Worm (Caenorhabditis elegans) whole organism, L1 larva: ENCODE results near the gene R13H9.6.

Source experiments
- C16A3.4 ChIP-seq: fragments of 150-350 bp; optimal IDR thresholded peaks from 2 replicates; lab custom pipeline; 2014; ENCODE audit warnings: missing biosample characterization, missing genetic modification characterization
- C34B4.2 ChIP-seq: sonication (generic microtip); optimal IDR thresholded peaks from 2 replicates; lab custom pipeline; 2017; ENCODE audit warnings: mild to moderate bottlenecking, missing genetic modification characterization, missing compliant biosample characterization
- Y116A8C.19 ChIP-seq: sonication (generic microtip); optimal IDR thresholded peaks from 2 replicates; lab custom pipeline; 2016; ENCODE audit warnings: missing compliant biosample characterization, missing genetic modification characterization, borderline replicate concordance
- alr-1 ChIP-seq: fragments of 200-800 bp; sonication (Bioruptor generic); optimal IDR thresholded peaks from 2 replicates; lab custom pipeline; 2018; ENCODE audit warnings: borderline replicate concordance, mild to moderate bottlenecking, missing genetic modification characterization, missing compliant biosample characterization
- aly-2 ChIP-seq: fragments of 150-350 bp; optimal IDR thresholded peaks from 2 replicates; lab custom pipeline; 2014; ENCODE audit warnings: missing biosample characterization, missing genetic modification characterization
- ama-1 ChIP-seq: fragments of 150-350 bp; optimal IDR thresholded peaks from 2 replicates; lab custom pipeline; 2014
- blmp-1 ChIP-seq: fragments of 150-350 bp; optimal IDR thresholded peaks from 2 replicates; lab custom pipeline; 2014; ENCODE audit warnings: missing biosample characterization, missing genetic modification characterization
- ceh-63 ChIP-seq: fragments of 200-800 bp; sonication (Bioruptor generic); optimal IDR thresholded peaks from 2 replicates; lab custom pipeline; 2018; ENCODE audit warnings: mild to moderate bottlenecking, missing genetic modification characterization, missing compliant biosample characterization
- ceh-82 ChIP-seq, 3 experiments: fragments of 150-350 bp in 1 of 3; sonication (generic microtip) in 2 of 3; optimal IDR thresholded peaks; 2 replicates each; lab custom pipeline; 2014 to 2017; ENCODE audit warnings: missing biosample characterization in 3 of 3, missing genetic modification characterization in 3 of 3
- ceh-88 ChIP-seq: fragments of 200-800 bp; sonication (Bioruptor generic); IDR thresholded peaks from 2 replicates; pipeline ENCODE4 v1.3.6; 2022; ENCODE audit warnings: missing genetic modification characterization, missing compliant biosample characterization
- efl-1 ChIP-seq, 4 experiments: fragments of 150-350 bp; optimal IDR thresholded peaks in 3 of 4; peaks in 1 of 4; 1 replicate in 1 of 4; 2 replicates in 3 of 4; lab custom pipeline; 2014; ENCODE audit warnings: missing biosample characterization in 2 of 4, missing genetic modification characterization in 2 of 4, missing genetic modification reagents in 2 of 4
- egl-13 ChIP-seq: sonication (generic microtip); optimal IDR thresholded peaks from 2 replicates; lab custom pipeline; 2016; ENCODE audit warnings: missing genotype, missing genetic modification reagents, missing genetic modification characterization, missing compliant biosample characterization
- egl-27 ChIP-seq, 2 experiments: fragments of 150-350 bp in 1 of 2; sonication (generic microtip); optimal IDR thresholded peaks; 3 replicates each; lab custom pipeline; 2017 to 2018; ENCODE audit warnings: missing biosample characterization in 2 of 2, missing genetic modification characterization in 2 of 2, missing genetic modification reagents in 2 of 2
- elt-2 ChIP-seq: sonication (generic microtip); optimal IDR thresholded peaks from 2 replicates; lab custom pipeline; 2016; ENCODE audit warnings: missing genetic modification characterization, mild to moderate bottlenecking, inconsistent platforms, missing compliant biosample characterization, missing genetic modification reagents
- ets-5 ChIP-seq: fragments of 200-800 bp; sonication (Bioruptor generic); IDR thresholded peaks from 2 replicates; pipeline ENCODE4 v1.3.6; 2022; ENCODE audit warnings: missing genetic modification characterization, missing compliant biosample characterization
- fkh-10 ChIP-seq: sonication (generic microtip); optimal IDR thresholded peaks from 2 replicates; lab custom pipeline; 2017; ENCODE audit warnings: missing biosample characterization, missing genetic modification reagents, missing genetic modification characterization
- fos-1 ChIP-seq: fragments of 150-350 bp; optimal IDR thresholded peaks from 2 replicates; lab custom pipeline; 2014; ENCODE audit warnings: missing biosample characterization, missing genetic modification characterization
- hlh-4 ChIP-seq: sonication (generic microtip); optimal IDR thresholded peaks from 2 replicates; lab custom pipeline; 2016; ENCODE audit warnings: mild to moderate bottlenecking, missing genetic modification characterization, missing compliant biosample characterization
- irx-1 ChIP-seq: sonication (generic microtip); optimal IDR thresholded peaks from 2 replicates; lab custom pipeline; 2016; ENCODE audit warnings: missing genetic modification characterization, missing compliant biosample characterization
- lin-15B ChIP-seq: fragments of 150-350 bp; sonication (generic microtip); optimal IDR thresholded peaks from 3 replicates; lab custom pipeline; 2014; ENCODE audit warnings: missing biosample characterization, missing genetic modification characterization
- mef-2 ChIP-seq: fragments of 150-350 bp; optimal IDR thresholded peaks from 2 replicates; lab custom pipeline; 2014; ENCODE audit warnings: missing biosample characterization, missing genetic modification characterization
- mep-1 ChIP-seq: fragments of 150-350 bp; optimal IDR thresholded peaks from 2 replicates; lab custom pipeline; 2014; ENCODE audit warnings: missing biosample characterization, missing genetic modification characterization
- nhr-20 ChIP-seq: sonication (generic microtip); optimal IDR thresholded peaks from 2 replicates; lab custom pipeline; 2016; ENCODE audit warnings: mild to moderate bottlenecking, missing genetic modification characterization, missing compliant biosample characterization
- nhr-28 ChIP-seq: fragments of 150-350 bp; optimal IDR thresholded peaks from 2 replicates; lab custom pipeline; 2014; ENCODE audit warnings: missing biosample characterization, missing genetic modification characterization
- nhr-47 ChIP-seq: sonication (generic microtip); optimal IDR thresholded peaks from 2 replicates; lab custom pipeline; 2016; ENCODE audit warnings: mild to moderate bottlenecking, missing genetic modification characterization, moderate library complexity, missing compliant biosample characterization
- nhr-77 ChIP-seq: fragments of 150-350 bp; optimal IDR thresholded peaks from 2 replicates; lab custom pipeline; 2014; ENCODE audit warnings: missing biosample characterization, missing genetic modification characterization
- nhr-90 ChIP-seq: sonication (generic microtip); optimal IDR thresholded peaks from 2 replicates; lab custom pipeline; 2016; ENCODE audit warnings: mild to moderate bottlenecking, missing genetic modification characterization, missing compliant biosample characterization; ENCODE audit not compliant: poor library complexity
- pqm-1 ChIP-seq: sonication (generic microtip); optimal IDR thresholded peaks from 3 replicates; lab custom pipeline; 2017; ENCODE audit warnings: missing biosample characterization, missing genetic modification characterization
- snpc-4 ChIP-seq: fragments of 150-350 bp; optimal IDR thresholded peaks from 2 replicates; lab custom pipeline; 2014; ENCODE audit warnings: missing biosample characterization, missing genetic modification characterization
- sox-4 ChIP-seq: sonication (generic microtip); optimal IDR thresholded peaks from 2 replicates; lab custom pipeline; 2016; ENCODE audit warnings: missing genetic modification characterization, missing compliant biosample characterization
- sptf-1 ChIP-seq: fragments of 150-350 bp; optimal IDR thresholded peaks from 2 replicates; lab custom pipeline; 2014; ENCODE audit warnings: missing biosample characterization, missing genetic modification characterization
- sup-37 ChIP-seq: fragments of 200-800 bp; sonication (Bioruptor generic); optimal IDR thresholded peaks from 2 replicates; lab custom pipeline; 2018; ENCODE audit warnings: mild to moderate bottlenecking, missing genetic modification characterization, missing compliant biosample characterization
- unc-130 ChIP-seq: fragments of 150-350 bp; optimal IDR thresholded peaks from 2 replicates; lab custom pipeline; 2017; ENCODE audit warnings: missing biosample characterization, missing genetic modification characterization, inconsistent platforms
- unc-62 ChIP-seq: fragments of 150-350 bp; optimal IDR thresholded peaks from 2 replicates; lab custom pipeline; 2014; ENCODE audit warnings: missing biosample characterization, missing genetic modification reagents, missing genetic modification characterization
- unc-86 ChIP-seq: sonication (generic microtip); optimal IDR thresholded peaks from 2 replicates; lab custom pipeline; 2016; ENCODE audit warnings: missing genetic modification characterization, missing compliant biosample characterization
- unc-98 ChIP-seq: fragments of 200-800 bp; sonication (Bioruptor generic); IDR thresholded peaks from 2 replicates; pipeline ENCODE4 v1.3.6; 2022; ENCODE audit warnings: missing genetic modification characterization, missing compliant biosample characterization
- vab-15 ChIP-seq: sonication (generic microtip); optimal IDR thresholded peaks from 2 replicates; lab custom pipeline; 2017; ENCODE audit warnings: missing genotype, mild to moderate bottlenecking, missing genetic modification characterization, missing compliant biosample characterization
- xbp-1 ChIP-seq: sonication (generic microtip); optimal IDR thresholded peaks from 2 replicates; lab custom pipeline; 2016; ENCODE audit warnings: missing genetic modification characterization, missing compliant biosample characterization
- zag-1 ChIP-seq: fragments of 150-350 bp; optimal IDR thresholded peaks from 2 replicates; lab custom pipeline; 2014; ENCODE audit warnings: missing biosample characterization, missing genetic modification characterization
- zip-4 ChIP-seq: fragments of 200-800 bp; sonication (Bioruptor generic); optimal IDR thresholded peaks from 2 replicates; lab custom pipeline; 2018; ENCODE audit warnings: mild to moderate bottlenecking, missing genetic modification characterization, moderate library complexity, missing compliant biosample characterization

R13H9.6 gene

ce11 chrIV:5033276-5033675 lies 35.2 kb downstream of the R13H9.6 start, which contains the start of gene C09B9.4:
Gene C09B9.4 (minus strand): TSS chrIV:5033376.
- no peak for TF ChIP-seq egl-13 (tag; lab: Kevin White, UChicago)
- no peak for TF ChIP-seq C16A3.4 (tag; lab: Kevin White, UChicago)
- no peak for TF ChIP-seq elt-2
- TF ChIP-seq snpc-4 (tag; lab: Kevin White, UChicago) = no peak
- TF ChIP-seq fos-1 (tag; lab: Kevin White, UChicago) = no peak
- TF ChIP-seq sup-37 (GFP tag; lab: Kevin White, UChicago) = no peak
- no peak for TF ChIP-seq aly-2 (tag; lab: Kevin White, UChicago)
- TF ChIP-seq ama-1 = no peak
- TF ChIP-seq nhr-47 (tag; lab: Kevin White, UChicago) = no peak
- no peak for TF ChIP-seq C34B4.2
- TF ChIP-seq hlh-4 (tag; lab: Kevin White, UChicago) = no peak
- no peak for TF ChIP-seq ceh-88 (GFP tag; lab: Robert Waterston, UW)

- TF ChIP-seq nhr-20 (no peak), efl-1 (optimal IDR thresholded peaks at IDR 0.05; lab: Kevin White, UChicago) (no peak), efl-1 (GFP tag; optimal IDR thresholded peaks at IDR 0.05 in 1 of 2; lab: Kevin White, UChicago) (no peak), nhr-90 (tag; lab: Kevin White, UChicago) (no peak), nhr-77 (no peak), vab-15 (no peak), nhr-28 (tag; lab: Kevin White, UChicago) (no peak), ets-5 (GFP tag; lab: Robert Waterston, UW) (no peak), sptf-1 (tag; lab: Kevin White, UChicago) (no peak), ceh-82 (tag; optimal IDR thresholded peaks at IDR 0.05; lab: Kevin White, UChicago) (no peak), pqm-1 (tag; lab: Kevin White, UChicago) (no peak), mep-1 (no peak), unc-86 (tag; lab: Kevin White, UChicago) (no peak), unc-98 (GFP tag; lab: Robert Waterston, UW) (no peak), egl-27 (tag; optimal IDR thresholded peaks at IDR 0.05; lab: Kevin White, UChicago) (no peak), snpc-4 (tag; lab: Kevin White, UChicago) (no peak), mef-2 (no peak)
These were observed 37.1 kb downstream of the R13H9.6 start for ce11 chrIV:5031346-5031745.

- TF ChIP-seq lin-15B (no peak), nhr-20 (no peak), fkh-10 (GFP tag; lab: Kevin White, UChicago) (no peak), ceh-63 (GFP tag; lab: Kevin White, UChicago) (no peak), sox-4 (tag; lab: Kevin White, UChicago) (no peak), blmp-1 (tag; lab: Kevin White, UChicago) (no peak), zag-1 (tag; lab: Kevin White, UChicago) (no peak), Y116A8C.19 (tag; lab: Kevin White, UChicago) (no peak), unc-130 (tag; lab: Kevin White, UChicago) (no peak), alr-1 (tag; lab: Kevin White, UChicago) (no peak), ets-5 (GFP tag; lab: Robert Waterston, UW) (no peak), zip-4 (no peak), unc-98 (GFP tag; lab: Robert Waterston, UW) (no peak), irx-1 (tag; lab: Kevin White, UChicago) (no peak), xbp-1 (tag; lab: Kevin White, UChicago) (no peak), unc-62 (GFP tag; lab: Kevin White, UChicago) (no peak), unc-86 (tag; lab: Kevin White, UChicago) (no peak)
These were observed 39.5 kb downstream of the R13H9.6 start, which contains the start of the genes best-6 and C09B9.2 for ce11 chrIV:5028978-5029377. Gene best-6 (minus strand): TSS chrIV:5029078. Gene C09B9.2 (plus strand): TSS chrIV:5029291.
